Fruit fly (Drosophila melanogaster): Measurements from ENCODE around the gene CG7990.

Gene CG7990

dm6 chrX:19159942-19160341 lies 41.8 kb downstream of the CG7990 start:
- TF ChIP-seq cg (GFP tag; optimal IDR thresholded peaks at IDR 0.05) (peak; percentile 41), CG18764 (GFP tag; optimal IDR thresholded peaks at IDR 0.05) (no peak), sens-2 (GFP tag; IDR thresholded peaks at IDR 0.05) (no peak), CG9609 (GFP tag; optimal IDR thresholded peaks at IDR 0.05) (no peak), MBD-R2 (GFP tag; IDR thresholded peaks at IDR 0.05) (no peak), Dp (GFP tag; optimal IDR thresholded peaks at IDR 0.05) (no peak), Ssrp (tag; optimal IDR thresholded peaks at IDR 0.05) (peak; percentile 45), CG14667 (GFP tag; IDR thresholded peaks at IDR 0.05) (no peak), gem (tag; optimal IDR thresholded peaks at IDR 0.05) (peak; percentile 69), ato (GFP tag; IDR thresholded peaks at IDR 0.05; ENCODE audit: partially characterized antibody) (no peak), Hr51 (GFP tag; optimal IDR thresholded peaks at IDR 0.05) (peak in 1 of 2 experiments; percentile 26), CG30403 (GFP tag; optimal IDR thresholded peaks at IDR 0.05) (no peak), hb (GFP tag; IDR thresholded peaks at IDR 0.05; ENCODE audit: partially characterized antibody) (no peak), pho (GFP tag; optimal IDR thresholded peaks at IDR 0.05) (no peak), ttk (GFP tag; IDR thresholded peaks at IDR 0.05) (no peak), ewg (GFP tag; optimal IDR thresholded peaks at IDR 0.05) (peak; percentile 18), zf30C (GFP tag; optimal IDR thresholded peaks at IDR 0.05) (no peak), seq (GFP tag; IDR thresholded peaks at IDR 0.05) (no peak), CG9876 (GFP tag; optimal IDR thresholded peaks at IDR 0.05) (no peak), h (optimal IDR thresholded peaks at IDR 0.05) (no peak), CG12744 (GFP tag; optimal IDR thresholded peaks at IDR 0.05) (no peak), Atf6 (GFP tag; IDR thresholded peaks at IDR 0.05) (no peak), CG17186 (GFP tag; optimal IDR thresholded peaks at IDR 0.05) (no peak), Hr3 (GFP tag; optimal IDR thresholded peaks at IDR 0.05) (peak; percentile 23), chn (GFP tag; optimal IDR thresholded peaks at IDR 0.05) (no peak), lab (GFP tag; optimal IDR thresholded peaks at IDR 0.05) (no peak), shn (GFP tag; optimal IDR thresholded peaks at IDR 0.05) (no peak), CG10654 (GFP tag; optimal IDR thresholded peaks at IDR 0.05) (no peak), CG1529 (GFP tag; optimal IDR thresholded peaks at IDR 0.05) (peak; percentile 26), CG9817 (tag; optimal IDR thresholded peaks at IDR 0.05) (no peak), exex (tag; optimal IDR thresholded peaks at IDR 0.05) (no peak), MTF-1 (GFP tag; optimal IDR thresholded peaks at IDR 0.05; ENCODE audit: borderline replicate concordance) (no peak), CG14710 (tag; optimal IDR thresholded peaks at IDR 0.05) (peak; percentile 22), sisA (GFP tag; IDR thresholded peaks at IDR 0.05) (no peak), PHDP (tag; optimal IDR thresholded peaks at IDR 0.05) (peak; percentile 22), vfl (GFP tag; optimal IDR thresholded peaks at IDR 0.05) (no peak), NC2β (GFP tag; optimal IDR thresholded peaks at IDR 0.05) (no peak), B-H1 (GFP tag; IDR thresholded peaks at IDR 0.05) (no peak), CG1602 (GFP tag; optimal IDR thresholded peaks at IDR 0.05) (no peak), CG3407 (GFP tag; optimal IDR thresholded peaks at IDR 0.05) (no peak), Meics (GFP tag; optimal IDR thresholded peaks at IDR 0.05) (no peak), CG1233 (GFP tag; optimal IDR thresholded peaks at IDR 0.05) (no peak), CG7839 (tag; optimal IDR thresholded peaks at IDR 0.05) (peak; percentile 50), gsb-n (tag; optimal IDR thresholded peaks at IDR 0.05) (peak; percentile 20), BtbVII (GFP tag; optimal IDR thresholded peaks at IDR 0.05) (no peak), Rfx (GFP tag; IDR thresholded peaks at IDR 0.05) (no peak), Abd-B (GFP tag; optimal IDR thresholded peaks at IDR 0.05) (no peak), CG6765 (GFP tag; optimal IDR thresholded peaks at IDR 0.05) (no peak), Asciz (GFP tag; optimal IDR thresholded peaks at IDR 0.05) (peak; percentile 25), so (GFP tag; IDR thresholded peaks at IDR 0.05) (no peak), Adf1 (GFP tag; IDR thresholded peaks at IDR 0.05) (no peak), CG17361 (GFP tag; IDR thresholded peaks at IDR 0.05) (no peak)

All from whole organism, embryonic.